Worm (Caenorhabditis elegans): Measurements from ENCODE around the gene Y48A5A.3.

ce11 chrIV:1965135-1965534, 4.4 kb upstream of the Y48A5A.3 start, which contains the start of gene Y48A5A.1:
- no peak for TF ChIP-seq F22D6.2 (tag; optimal IDR thresholded peaks at IDR 0.05)
- TF ChIP-seq lin-40 (tag; optimal IDR thresholded peaks at IDR 0.05): no peak
- no peak for TF ChIP-seq pha-4 (tag; optimal IDR thresholded peaks at IDR 0.05)
- no peak for TF ChIP-seq snpc-4 (GFP tag; optimal IDR thresholded peaks at IDR 0.05)
- no peak for TF ChIP-seq snpc-4 (tag; optimal IDR thresholded peaks at IDR 0.05)
